Worm (Caenorhabditis elegans): ENCODE results near the gene Y17G7B.12.

Y17G7B.12 gene

DNA sequence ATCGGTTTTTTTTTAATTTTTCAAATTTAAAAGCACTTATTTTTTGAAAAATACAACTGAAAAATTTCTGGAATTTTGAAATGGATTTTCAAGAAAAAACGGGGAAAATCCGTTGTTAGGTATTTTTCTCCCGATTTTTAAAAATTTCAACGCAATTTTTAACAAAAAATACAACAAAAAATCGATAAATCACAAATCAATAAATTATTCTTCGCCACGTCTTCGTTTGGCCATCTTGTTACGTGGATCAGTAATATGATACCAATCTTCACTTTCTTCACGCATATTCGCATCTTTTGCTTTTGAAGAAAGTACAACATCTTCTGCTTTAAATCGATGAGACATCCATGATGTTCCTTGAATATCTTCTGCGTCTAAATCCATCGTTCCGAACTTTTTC lies 5.0 kb downstream of the Y17G7B.12 start:
- no peak for TF ChIP-seq ztf-11 (tag; optimal IDR thresholded peaks at IDR 0.05)
- no peak for TF ChIP-seq pha-4 (tag; optimal IDR thresholded peaks at IDR 0.05)
- TF ChIP-seq nhr-2 (tag; optimal IDR thresholded peaks at IDR 0.05): no peak
- TF ChIP-seq M03D4.4 (tag; optimal IDR thresholded peaks at IDR 0.05): no peak
- TF ChIP-seq lin-13 (tag; optimal IDR thresholded peaks at IDR 0.05): no peak
- TF ChIP-seq nhr-28 (tag; optimal IDR thresholded peaks at IDR 0.05): no peak
- TF ChIP-seq mls-2 (tag; optimal IDR thresholded peaks at IDR 0.05): no peak
- TF ChIP-seq drap-1 (GFP tag; optimal IDR thresholded peaks at IDR 0.05): no peak
- TF ChIP-seq nhr-76 (tag; optimal IDR thresholded peaks at IDR 0.05): no peak
- TF ChIP-seq lin-32 (GFP tag; optimal IDR thresholded peaks at IDR 0.05): no peak
- TF ChIP-seq zip-8 (tag; optimal IDR thresholded peaks at IDR 0.05): no peak
- no peak for TF ChIP-seq hlh-1 (tag; optimal IDR thresholded peaks at IDR 0.05)
- TF ChIP-seq unc-39 (tag; optimal IDR thresholded peaks at IDR 0.05): no peak

DNA sequence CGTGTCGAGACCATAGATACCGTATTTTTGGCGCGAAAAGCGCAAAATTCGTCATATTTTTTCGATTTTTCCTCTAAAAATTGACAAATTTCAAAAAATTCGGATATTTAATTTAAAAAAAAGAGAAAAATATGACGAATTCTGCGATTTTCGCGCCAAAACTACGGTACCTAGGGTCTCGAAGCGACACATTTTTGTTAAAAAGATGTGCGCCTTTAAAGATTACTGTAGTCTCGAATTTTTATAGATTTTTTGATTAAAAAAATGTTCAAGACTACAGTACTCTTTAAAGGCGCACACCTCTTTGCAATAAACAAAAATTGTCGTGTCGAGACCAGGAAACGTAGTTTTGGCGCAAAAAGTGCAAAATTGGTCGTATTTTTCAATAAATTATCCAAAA lies 12.4 kb downstream of the Y17G7B.12 start:
- TF ChIP-seq nhr-237 (tag; optimal IDR thresholded peaks at IDR 0.05): no peak
- no peak for TF ChIP-seq unc-62 (GFP tag; optimal IDR thresholded peaks at IDR 0.05)
- no peak for TF ChIP-seq lin-13 (tag; optimal IDR thresholded peaks at IDR 0.05)
- no peak for TF ChIP-seq hlh-1 (tag; optimal IDR thresholded peaks at IDR 0.05)
- no peak for TF ChIP-seq mep-1 (tag; optimal IDR thresholded peaks at IDR 0.05)
- TF ChIP-seq mls-2 (tag; optimal IDR thresholded peaks at IDR 0.05): no peak
- TF ChIP-seq elt-1 (tag; optimal IDR thresholded peaks at IDR 0.05; ENCODE audit: borderline replicate concordance, insufficient read depth): no peak
- TF ChIP-seq flh-1 (GFP tag; optimal IDR thresholded peaks at IDR 0.05): no peak
- no peak for TF ChIP-seq ztf-11 (tag; optimal IDR thresholded peaks at IDR 0.05)
- no peak for TF ChIP-seq nhr-2 (tag; optimal IDR thresholded peaks at IDR 0.05)
- no peak for TF ChIP-seq tbx-8 (GFP tag; optimal IDR thresholded peaks at IDR 0.05)
- no peak for TF ChIP-seq ceh-43 (GFP tag; optimal IDR thresholded peaks at IDR 0.05)
- no peak for TF ChIP-seq unc-39 (tag; optimal IDR thresholded peaks at IDR 0.05)
- no peak for TF ChIP-seq ceh-39 (tag; optimal IDR thresholded peaks at IDR 0.05)
- no peak for TF ChIP-seq drap-1 (GFP tag; optimal IDR thresholded peaks at IDR 0.05)
- no peak for TF ChIP-seq ham-2 (GFP tag; optimal IDR thresholded peaks at IDR 0.05)

DNA sequence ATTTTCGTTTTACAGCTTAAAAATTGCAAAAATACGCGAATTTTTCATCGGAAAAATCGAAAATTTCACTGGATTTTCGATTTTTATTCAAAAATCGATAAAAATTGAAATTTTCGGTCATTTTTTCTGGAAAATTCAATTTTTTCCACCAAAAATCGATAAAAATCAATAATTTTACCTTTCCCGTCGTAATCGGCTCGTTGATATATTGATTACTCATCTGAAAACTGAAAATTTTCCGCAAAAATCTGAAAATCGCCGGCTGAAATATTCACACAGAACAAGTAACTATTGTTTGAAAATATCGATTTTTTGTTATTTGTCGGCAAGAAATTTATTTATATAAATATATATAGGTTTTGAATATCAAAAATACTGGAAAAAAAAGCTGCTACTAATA lies 12.9 kb downstream of the Y17G7B.12 start, which contains the start of gene cyn-16:
Gene cyn-16 (minus strand): TSS at position 227 of the 400 bp plus-strand sequence.
- no peak for TF ChIP-seq lin-32 (GFP tag; optimal IDR thresholded peaks at IDR 0.05)
- no peak for TF ChIP-seq mls-2 (tag; optimal IDR thresholded peaks at IDR 0.05)

DNA sequence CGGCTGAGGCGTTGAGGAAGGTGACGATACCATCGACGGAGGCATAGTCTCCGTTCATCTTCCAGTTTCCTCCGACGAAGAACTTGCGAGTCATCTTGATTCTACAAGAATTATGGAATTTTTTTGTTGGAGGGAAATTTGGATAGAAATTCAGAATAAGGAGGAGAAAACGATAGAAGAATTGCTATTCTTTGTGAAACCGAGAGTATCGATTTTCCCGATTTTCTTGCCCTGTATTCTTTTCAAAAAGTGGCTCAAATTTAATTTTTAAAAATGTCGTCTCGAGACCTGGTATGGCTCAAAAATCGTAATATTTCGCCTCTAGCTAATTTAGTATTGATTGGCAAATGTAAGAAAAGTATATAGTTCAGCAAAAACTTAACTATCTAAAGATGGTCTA lies 15.4 kb downstream of the Y17G7B.12 start, which contains the start of gene tpi-1:
Gene tpi-1 (minus strand): TSS at position 101 of the 400 bp plus-strand sequence.
- TF ChIP-seq mls-2 (tag; optimal IDR thresholded peaks at IDR 0.05) (no peak), M03D4.4 (tag; optimal IDR thresholded peaks at IDR 0.05) (no peak), ces-1 (GFP tag; optimal IDR thresholded peaks at IDR 0.05) (no peak), flh-1 (GFP tag; optimal IDR thresholded peaks at IDR 0.05) (no peak), blmp-1 (tag; optimal IDR thresholded peaks at IDR 0.05) (no peak), lsy-2 (tag; optimal IDR thresholded peaks at IDR 0.05) (no peak), nhr-12 (tag; optimal IDR thresholded peaks at IDR 0.05) (no peak), elt-1 (tag; optimal IDR thresholded peaks at IDR 0.05; ENCODE audit: borderline replicate concordance, insufficient read depth) (no peak), pha-4 (tag; optimal IDR thresholded peaks at IDR 0.05) (no peak), sptf-1 (tag; optimal IDR thresholded peaks at IDR 0.05) (no peak), mab-5 (tag; optimal IDR thresholded peaks at IDR 0.05) (no peak), nhr-2 (tag; optimal IDR thresholded peaks at IDR 0.05) (no peak), elt-3 (tag; optimal IDR thresholded peaks at IDR 0.05) (no peak), snpc-4 (tag; optimal IDR thresholded peaks at IDR 0.05) (no peak), drap-1 (GFP tag; optimal IDR thresholded peaks at IDR 0.05) (no peak), ztf-11 (tag; optimal IDR thresholded peaks at IDR 0.05) (no peak), hlh-1 (tag; optimal IDR thresholded peaks at IDR 0.05) (no peak), ceh-43 (GFP tag; optimal IDR thresholded peaks at IDR 0.05) (no peak)

DNA sequence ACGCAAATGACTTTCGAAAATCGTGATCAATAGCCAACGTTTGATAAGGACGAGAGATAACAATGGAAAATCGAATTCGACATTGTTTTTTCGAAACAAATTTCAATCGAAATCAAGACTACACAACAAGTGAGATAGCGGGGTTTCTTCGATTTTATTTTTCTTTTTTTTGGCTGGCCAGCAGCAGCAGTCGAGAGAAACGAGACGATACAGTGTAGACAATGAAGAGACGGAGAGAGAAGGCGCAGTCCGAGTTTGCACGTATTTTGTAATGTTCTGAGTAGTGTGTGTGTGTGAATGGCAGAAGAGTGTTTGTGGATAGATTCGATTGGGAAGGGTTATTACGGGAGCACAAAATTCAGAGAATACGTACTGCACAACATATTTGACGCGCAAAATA lies 16.5 kb downstream of the Y17G7B.12 start:
- TF ChIP-seq lsy-2 (tag; optimal IDR thresholded peaks at IDR 0.05) (peak; percentile 10), unc-120 (tag; optimal IDR thresholded peaks at IDR 0.05; ENCODE audit: poor library complexity, severe bottlenecking) (peak; percentile 79), nhr-12 (tag; optimal IDR thresholded peaks at IDR 0.05) (no peak), ces-1 (GFP tag; optimal IDR thresholded peaks at IDR 0.05) (peak; percentile 66), nhr-237 (tag; optimal IDR thresholded peaks at IDR 0.05) (peak; percentile 15), ceh-39 (tag; optimal IDR thresholded peaks at IDR 0.05) (no peak)
